Fruit fly (Drosophila melanogaster) S2 (cell line): ENCODE results near the gene CG10996.

Source experiments
- CG8478 ChIP-seq: fragments of >200 bp; optimal IDR thresholded peaks from 2 replicates; lab custom pipeline; 2018
- CTCF ChIP-seq, 2 experiments: fragments of >200 bp; optimal IDR thresholded peaks; 2 replicates each; lab custom pipeline; 2018

The CG10996 gene

DNA sequence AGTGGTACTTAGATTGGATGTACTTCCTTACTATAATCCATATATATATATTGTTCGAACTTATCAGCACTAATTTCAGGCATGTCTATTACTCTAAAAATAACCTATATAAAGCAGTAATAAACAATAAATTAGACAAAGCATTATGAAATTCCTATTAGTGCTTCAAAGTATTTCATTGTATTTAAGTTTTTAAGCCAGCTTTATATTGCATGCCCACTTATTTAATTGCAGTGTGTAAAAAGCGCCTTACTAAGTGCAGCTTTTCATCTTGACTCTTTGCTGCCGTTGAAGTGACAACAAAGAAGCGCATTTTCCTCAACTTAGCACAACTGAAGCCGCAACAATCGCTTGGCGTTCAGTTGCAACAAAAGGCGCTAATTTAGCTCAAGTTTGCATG, 21.4 kb upstream of the CG10996 start:
- TF ChIP-seq CG8478 (lab: Kevin White, UChicago) (no peak), CTCF (optimal IDR thresholded peaks at IDR 0.05; lab: Kevin White, UChicago) (no peak)

DNA sequence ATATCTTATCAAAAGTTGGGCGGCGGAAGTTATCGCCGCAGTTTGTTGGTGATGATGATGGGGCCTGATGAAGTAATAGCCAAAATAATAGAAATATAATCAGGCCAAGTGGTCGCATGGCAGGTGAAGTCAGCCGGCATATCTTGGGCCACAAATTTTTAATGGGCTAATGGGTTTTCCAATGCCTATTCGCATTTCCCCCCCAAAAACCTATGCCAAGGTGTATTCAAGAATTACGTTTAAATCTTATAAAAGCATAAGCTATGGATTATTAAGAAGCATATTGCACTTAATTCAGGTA, 20.7 kb upstream of the CG10996 start:
- TF ChIP-seq CTCF (optimal IDR thresholded peaks at IDR 0.05; lab: Kevin White, UChicago) (no peak), CG8478 (lab: Kevin White, UChicago) (no peak)

DNA sequence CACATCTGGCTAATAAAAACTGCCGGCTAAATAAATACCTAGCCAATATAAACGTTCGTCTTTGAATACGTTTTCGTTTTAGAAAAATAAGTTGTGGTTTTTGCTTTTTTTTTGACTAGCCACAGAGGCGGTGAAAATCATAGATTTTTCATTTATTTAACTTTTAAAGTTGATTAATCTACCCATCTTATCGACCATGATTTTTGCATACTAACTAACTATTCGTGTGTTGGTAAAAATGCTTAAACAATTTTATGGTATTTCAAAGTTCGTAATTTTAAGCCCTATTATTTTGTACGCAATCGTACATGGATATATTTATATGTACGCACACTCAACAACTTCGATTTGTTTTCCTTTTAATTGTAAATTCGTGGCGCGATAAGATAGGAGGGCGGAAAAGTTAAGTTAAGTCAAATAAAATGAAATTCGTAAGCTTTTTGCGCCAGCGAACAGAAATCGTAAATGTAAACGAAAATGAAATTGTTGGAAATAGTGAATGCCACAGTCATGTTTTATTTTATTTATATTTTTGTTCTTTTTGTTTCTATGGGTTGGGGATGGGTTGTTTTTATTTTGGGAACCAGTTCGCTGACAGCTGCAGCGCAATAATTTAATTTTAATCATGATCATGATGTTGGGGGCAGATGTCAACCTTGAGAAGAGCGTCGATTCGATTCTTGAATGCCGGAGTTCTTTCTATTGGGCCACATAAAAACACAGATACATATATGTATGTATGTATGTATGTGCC, 20.2 kb upstream of the CG10996 start:
- TF ChIP-seq CG8478 (lab: Kevin White, UChicago) (no peak), CTCF (optimal IDR thresholded peaks at IDR 0.05; lab: Kevin White, UChicago) (no peak)

DNA sequence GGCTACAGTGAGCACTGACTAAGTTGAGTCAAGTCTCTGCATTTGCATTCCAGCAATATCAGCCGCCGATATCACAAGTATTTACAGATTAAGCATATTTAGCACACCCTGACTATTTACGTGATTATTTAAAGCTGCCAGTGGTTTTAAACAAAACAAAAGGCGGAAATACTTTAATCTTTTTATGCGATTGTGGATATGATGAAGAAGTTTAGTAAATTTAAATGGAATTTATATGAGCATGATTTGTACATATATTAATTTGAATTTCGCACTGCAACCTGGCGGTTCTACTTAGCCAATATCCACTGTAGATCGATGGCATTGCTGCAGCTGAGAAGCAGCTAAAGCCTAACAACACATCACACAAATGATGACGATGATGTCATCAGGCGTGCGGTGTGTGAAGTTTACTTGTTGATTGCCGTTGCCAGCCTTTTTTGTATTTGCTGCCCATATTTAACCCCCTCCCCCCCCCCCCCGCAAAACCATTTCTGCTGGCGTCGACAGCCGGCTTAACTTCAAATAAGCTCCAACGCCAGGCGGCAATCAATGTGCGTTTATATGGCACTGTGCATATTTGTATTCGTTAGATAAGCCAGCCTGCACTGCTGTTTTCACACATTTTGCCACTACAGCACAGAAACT, 18.2 kb upstream of the CG10996 start:
- no peak for TF ChIP-seq CTCF (optimal IDR thresholded peaks at IDR 0.05; lab: Kevin White, UChicago)

- TF ChIP-seq CTCF (optimal IDR thresholded peaks at IDR 0.05; lab: Kevin White, UChicago): no peak
- no peak for TF ChIP-seq CG8478 (lab: Kevin White, UChicago)
Measured at dm6 chrX:13814058-13814457, 16.6 kb upstream of the CG10996 start.

- TF ChIP-seq CG8478 (lab: Kevin White, UChicago): no peak
- TF ChIP-seq CTCF (optimal IDR thresholded peaks at IDR 0.05; lab: Kevin White, UChicago): peak in 1 of 2 experiments; percentile 29
Measured at dm6 chrX:13811480-13811879, 14.0 kb upstream of the CG10996 start, which contains the start of gene CG11095. Gene CG11095, plus strand, starts transcription at chrX:13811684.

DNA sequence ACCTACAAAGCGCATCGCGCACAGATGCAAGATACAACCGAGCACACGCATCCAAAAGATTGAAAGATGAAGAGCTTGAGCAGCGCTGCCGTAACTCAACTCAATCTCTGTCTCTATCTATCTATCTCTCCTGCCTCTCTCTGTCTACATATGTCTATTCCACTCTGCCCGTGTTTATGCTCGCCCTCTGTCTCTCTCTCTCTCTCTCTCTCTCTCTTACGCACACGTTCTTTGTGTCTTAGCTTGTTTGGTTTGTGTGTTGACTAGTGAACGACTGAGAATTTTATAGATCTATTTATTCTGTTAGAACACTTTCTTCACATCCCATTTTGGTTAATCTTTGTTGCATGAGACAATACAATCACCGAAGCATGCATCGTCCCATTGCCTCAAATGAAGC, 8.1 kb upstream of the CG10996 start:
- peak; percentile 4 to 39 for TF ChIP-seq CTCF (optimal IDR thresholded peaks at IDR 0.05; lab: Kevin White, UChicago)
- no peak for TF ChIP-seq CG8478 (lab: Kevin White, UChicago)

- TF ChIP-seq CTCF (optimal IDR thresholded peaks at IDR 0.05; lab: Kevin White, UChicago): no peak
- TF ChIP-seq CG8478 (lab: Kevin White, UChicago): no peak
Measured at dm6 chrX:13804398-13804797, 7.0 kb upstream of the CG10996 start.

dm6 chrX:13800680-13801079, 3.2 kb upstream of the CG10996 start:
- no peak for TF ChIP-seq CTCF (optimal IDR thresholded peaks at IDR 0.05; lab: Kevin White, UChicago)
- no peak for TF ChIP-seq CG8478 (lab: Kevin White, UChicago)

DNA sequence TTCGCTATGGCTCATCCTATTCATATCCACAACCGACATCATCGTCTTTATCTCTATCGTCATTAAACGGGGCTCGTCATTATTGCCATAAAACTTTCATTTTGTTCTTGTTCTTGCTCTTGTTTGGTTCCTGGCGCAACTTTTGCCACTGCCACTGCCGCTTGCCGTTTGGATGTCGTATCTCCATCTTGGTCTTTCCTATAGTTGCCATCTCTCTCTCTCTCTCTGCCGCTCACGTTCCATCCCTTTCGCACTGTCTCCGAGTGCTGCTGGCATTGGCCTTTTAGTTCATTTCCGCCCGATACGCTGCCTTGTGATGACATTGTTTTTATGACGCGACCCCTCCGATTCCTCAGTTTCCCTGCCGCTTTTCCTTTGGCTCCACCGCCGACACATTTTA, 5.0 kb downstream of the CG10996 start:
- TF ChIP-seq CTCF (optimal IDR thresholded peaks at IDR 0.05; lab: Kevin White, UChicago) (no peak), CG8478 (lab: Kevin White, UChicago) (no peak)

- no peak for TF ChIP-seq CG8478 (lab: Kevin White, UChicago)
- TF ChIP-seq CTCF (optimal IDR thresholded peaks at IDR 0.05; lab: Kevin White, UChicago): no peak
Measured at dm6 chrX:13791011-13791410, 6.4 kb downstream of the CG10996 start, which contains the start of gene CG10993. Gene CG10993, minus strand, starts transcription at chrX:13791111.

DNA sequence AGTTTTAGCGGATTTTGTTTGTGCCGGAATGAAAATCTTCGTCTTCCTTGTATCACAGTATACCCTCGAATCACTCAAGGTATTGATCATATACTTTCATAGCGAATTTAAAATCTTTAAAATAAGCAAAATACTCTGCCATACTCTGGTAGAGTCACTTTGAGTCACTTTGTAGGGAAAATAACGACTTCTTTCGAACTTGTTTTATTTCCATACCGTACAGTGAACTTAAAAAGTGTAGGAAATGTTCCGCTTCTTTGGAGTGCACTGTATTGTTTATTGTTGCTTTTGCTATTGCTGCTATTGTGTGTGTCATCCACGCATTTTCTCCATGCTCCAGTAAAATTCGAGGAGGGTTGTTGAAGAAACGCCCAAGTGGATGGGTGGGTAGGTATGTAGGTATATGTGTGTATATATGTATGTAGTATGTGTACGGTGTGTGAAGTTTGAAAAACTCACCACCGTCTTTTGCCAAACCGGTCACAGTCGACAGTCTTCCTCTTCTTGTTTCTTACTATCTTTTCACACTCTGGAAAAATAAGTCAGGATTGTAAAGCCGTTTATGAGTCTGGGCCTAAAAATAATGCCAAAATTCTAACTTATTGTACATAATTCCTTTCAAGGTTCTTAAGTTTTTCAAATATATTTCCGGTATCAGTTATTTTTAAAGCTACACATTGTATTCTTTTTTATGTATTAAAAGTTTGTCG, 8.3 kb downstream of the CG10996 start:
- TF ChIP-seq CTCF (optimal IDR thresholded peaks at IDR 0.05; lab: Kevin White, UChicago) (no peak), CG8478 (lab: Kevin White, UChicago) (no peak)

DNA sequence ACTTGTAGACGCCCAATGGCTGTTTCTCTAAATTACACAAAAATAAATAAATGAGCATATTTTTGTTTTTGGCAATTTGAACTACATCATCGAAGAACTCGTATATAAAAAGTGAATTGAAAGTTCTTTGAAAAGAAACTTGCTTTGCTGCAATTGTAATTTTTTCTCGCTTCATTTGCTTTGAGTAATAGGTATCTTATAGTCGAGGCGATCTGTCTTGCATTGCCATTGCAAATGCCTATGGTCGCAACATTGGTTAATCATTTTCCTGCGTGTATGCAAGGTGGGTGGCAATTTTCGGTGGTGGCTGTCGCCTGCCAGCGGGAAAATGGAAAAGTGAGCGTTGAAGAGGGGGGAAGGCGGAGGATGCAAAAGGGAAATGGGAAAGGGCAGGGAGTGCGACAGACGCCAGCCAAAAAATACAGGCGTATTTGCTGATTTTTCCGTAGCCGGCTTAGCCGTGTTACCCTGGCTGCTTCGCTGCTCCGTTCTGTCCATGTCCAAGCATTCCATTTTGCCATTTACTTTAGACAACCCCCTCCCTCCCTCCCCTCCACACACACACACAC, 10.1 kb downstream of the CG10996 start:
- TF ChIP-seq CG8478 (lab: Kevin White, UChicago): no peak
- no peak for TF ChIP-seq CTCF (optimal IDR thresholded peaks at IDR 0.05; lab: Kevin White, UChicago)

DNA sequence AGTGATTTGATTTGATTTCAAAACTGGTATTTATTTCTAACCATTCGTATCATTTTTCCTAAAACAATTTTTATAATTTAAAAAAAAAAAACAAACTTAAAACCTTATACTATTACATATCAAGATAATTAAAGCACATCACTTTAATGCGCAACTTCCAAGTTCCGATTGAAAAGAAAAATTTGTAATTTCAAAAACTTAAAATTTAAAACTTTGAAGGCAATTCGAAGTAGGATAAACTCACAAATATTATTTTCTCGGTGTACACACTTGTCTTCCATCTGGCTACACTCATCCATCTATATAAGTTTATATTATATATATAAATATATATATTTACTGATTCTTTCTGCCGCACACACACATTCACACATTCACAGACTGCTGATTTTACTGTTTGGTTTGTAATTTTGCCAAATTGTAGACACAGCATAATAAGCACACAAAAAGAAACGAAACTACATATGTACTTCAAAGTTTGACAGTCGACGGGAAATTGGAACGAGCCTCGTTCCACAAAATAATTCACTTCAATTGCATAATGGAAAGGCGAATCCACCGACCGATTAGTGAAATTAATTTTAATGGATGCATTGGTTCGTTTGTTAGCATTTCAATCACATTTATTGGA, 11.3 kb downstream of the CG10996 start:
- TF ChIP-seq CTCF (optimal IDR thresholded peaks at IDR 0.05; lab: Kevin White, UChicago): no peak
- no peak for TF ChIP-seq CG8478 (lab: Kevin White, UChicago)
